Fruit fly (Drosophila melanogaster): ENCODE results near the gene CG7606.

CG7606 gene

dm6 chr3R:17613549-17613948 is 17.2 kb downstream of the CG7606 start, which contains the start of gene CG14327:
TSS of gene CG14327 (plus strand) at chr3R:17613709.
- TF ChIP-seq EcR (GFP tag; optimal IDR thresholded peaks at IDR 0.05) (no peak), psq (optimal IDR thresholded peaks at IDR 0.05) (no peak), CG8478 (optimal IDR thresholded peaks at IDR 0.05) (no peak), pan (optimal IDR thresholded peaks at IDR 0.05) (no peak), Dll (optimal IDR thresholded peaks at IDR 0.05) (no peak), usp (GFP tag; optimal IDR thresholded peaks at IDR 0.05) (no peak)

- TF ChIP-seq CG8478 (optimal IDR thresholded peaks at IDR 0.05), result no peak
- no peak for TF ChIP-seq pan (optimal IDR thresholded peaks at IDR 0.05)
- no peak for TF ChIP-seq usp (GFP tag; optimal IDR thresholded peaks at IDR 0.05)
- no peak for TF ChIP-seq Dll (optimal IDR thresholded peaks at IDR 0.05)
- no peak for TF ChIP-seq EcR (GFP tag; optimal IDR thresholded peaks at IDR 0.05)
- no peak for TF ChIP-seq psq (optimal IDR thresholded peaks at IDR 0.05)
These were observed 18.7 kb downstream of the CG7606 start for dm6 chr3R:17615076-17615475.

- TF ChIP-seq usp (GFP tag; optimal IDR thresholded peaks at IDR 0.05) (no peak), EcR (GFP tag; optimal IDR thresholded peaks at IDR 0.05) (no peak), Dll (optimal IDR thresholded peaks at IDR 0.05) (no peak), psq (optimal IDR thresholded peaks at IDR 0.05) (no peak), pan (optimal IDR thresholded peaks at IDR 0.05) (no peak), CG8478 (optimal IDR thresholded peaks at IDR 0.05) (no peak)
These were observed 19.4 kb downstream of the CG7606 start for dm6 chr3R:17615746-17616145.

- no peak for TF ChIP-seq usp (GFP tag; optimal IDR thresholded peaks at IDR 0.05)
- no peak for TF ChIP-seq Dll (optimal IDR thresholded peaks at IDR 0.05)
- TF ChIP-seq EcR (GFP tag; optimal IDR thresholded peaks at IDR 0.05), result no peak
- TF ChIP-seq CG8478 (optimal IDR thresholded peaks at IDR 0.05), result no peak
- TF ChIP-seq pan (optimal IDR thresholded peaks at IDR 0.05), result no peak
- TF ChIP-seq psq (optimal IDR thresholded peaks at IDR 0.05), result no peak
These were observed 20.2 kb downstream of the CG7606 start for dm6 chr3R:17616541-17616940.

dm6 chr3R:17617121-17617975 is 21.0 kb downstream of the CG7606 start:
- TF ChIP-seq psq (optimal IDR thresholded peaks at IDR 0.05) (no peak), pan (optimal IDR thresholded peaks at IDR 0.05) (no peak), usp (GFP tag; optimal IDR thresholded peaks at IDR 0.05) (no peak)

dm6 chr3R:17617976-17618308 is 21.6 kb downstream of the CG7606 start:
- TF ChIP-seq Dll (optimal IDR thresholded peaks at IDR 0.05) (no peak), psq (optimal IDR thresholded peaks at IDR 0.05) (no peak), EcR (GFP tag; optimal IDR thresholded peaks at IDR 0.05) (no peak), CG8478 (optimal IDR thresholded peaks at IDR 0.05) (no peak), pan (optimal IDR thresholded peaks at IDR 0.05) (no peak)

dm6 chr3R:17618699-17619150 is 22.4 kb downstream of the CG7606 start, which contains the start of the genes CG14324 and CG14326:
TSS of gene CG14324 (minus strand) at chr3R:17618799.
TSS of gene CG14326 (plus strand) at chr3R:17619100.
- TF ChIP-seq CG8478 (optimal IDR thresholded peaks at IDR 0.05), result no peak
- TF ChIP-seq Dll (optimal IDR thresholded peaks at IDR 0.05), result no peak
- TF ChIP-seq usp (GFP tag; optimal IDR thresholded peaks at IDR 0.05), result no peak
- peak in 1 of 2 experiments; percentile 13 for TF ChIP-seq EcR (GFP tag; optimal IDR thresholded peaks at IDR 0.05)
- no peak for TF ChIP-seq psq (optimal IDR thresholded peaks at IDR 0.05)
- no peak for TF ChIP-seq pan (optimal IDR thresholded peaks at IDR 0.05)

dm6 chr3R:17619726-17620282 is 23.5 kb downstream of the CG7606 start:
- TF ChIP-seq usp (GFP tag; optimal IDR thresholded peaks at IDR 0.05), result no peak
- TF ChIP-seq psq (optimal IDR thresholded peaks at IDR 0.05), result no peak
- no peak for TF ChIP-seq Dll (optimal IDR thresholded peaks at IDR 0.05)
- no peak for TF ChIP-seq CG8478 (optimal IDR thresholded peaks at IDR 0.05)
- no peak for TF ChIP-seq pan (optimal IDR thresholded peaks at IDR 0.05)
- no peak for TF ChIP-seq EcR (GFP tag; optimal IDR thresholded peaks at IDR 0.05)

- no peak for TF ChIP-seq EcR (GFP tag; optimal IDR thresholded peaks at IDR 0.05)
- no peak for TF ChIP-seq CG8478 (optimal IDR thresholded peaks at IDR 0.05)
- no peak for TF ChIP-seq Dll (optimal IDR thresholded peaks at IDR 0.05)
- TF ChIP-seq psq (optimal IDR thresholded peaks at IDR 0.05), result no peak
- no peak for TF ChIP-seq pan (optimal IDR thresholded peaks at IDR 0.05)
- no peak for TF ChIP-seq usp (GFP tag; optimal IDR thresholded peaks at IDR 0.05)
These were observed 25.9 kb downstream of the CG7606 start, which contains the start of gene CG14323 for dm6 chr3R:17622062-17622766. TSS of gene CG14323 (minus strand) at chr3R:17622112.

- TF ChIP-seq CG8478 (optimal IDR thresholded peaks at IDR 0.05), result no peak
- no peak for TF ChIP-seq usp (GFP tag; optimal IDR thresholded peaks at IDR 0.05)
- TF ChIP-seq pan (optimal IDR thresholded peaks at IDR 0.05), result no peak
- no peak for TF ChIP-seq EcR (GFP tag; optimal IDR thresholded peaks at IDR 0.05)
- TF ChIP-seq Dll (optimal IDR thresholded peaks at IDR 0.05), result no peak
- TF ChIP-seq psq (optimal IDR thresholded peaks at IDR 0.05), result no peak
These were observed 28.2 kb downstream of the CG7606 start for dm6 chr3R:17624549-17624948.

- TF ChIP-seq CG8478 (optimal IDR thresholded peaks at IDR 0.05) (no peak), psq (optimal IDR thresholded peaks at IDR 0.05) (no peak), usp (GFP tag; optimal IDR thresholded peaks at IDR 0.05) (no peak)
These were observed 28.6 kb downstream of the CG7606 start, which contains the start of gene AttD for dm6 chr3R:17624968-17625367. TSS of gene AttD (plus strand) at chr3R:17625268.

- TF ChIP-seq CG8478 (optimal IDR thresholded peaks at IDR 0.05), result no peak
- no peak for TF ChIP-seq Dll (optimal IDR thresholded peaks at IDR 0.05)
- TF ChIP-seq psq (optimal IDR thresholded peaks at IDR 0.05), result no peak
- no peak for TF ChIP-seq EcR (GFP tag; optimal IDR thresholded peaks at IDR 0.05)
These were observed 30.5 kb downstream of the CG7606 start, which contains the start of gene CG14325 for dm6 chr3R:17626827-17627226. TSS of gene CG14325 (plus strand) at chr3R:17627127.
